Fruit fly (Drosophila melanogaster) whole organism, embryonic: Measurements from ENCODE around the gene CG10185.

Experiments used
- ATbp ChIP-seq: fragments of 200-800 bp; sonication (Bioruptor generic); optimal IDR thresholded peaks from 2 replicates; lab custom pipeline; 2017; ENCODE audit warnings: missing biosample characterization, mild to moderate bottlenecking, missing genetic modification characterization, missing genetic modification reagents
- Abd-B ChIP-seq: fragments of 200-800 bp; sonication (Bioruptor generic); optimal IDR thresholded peaks from 2 replicates; lab custom pipeline; 2018; ENCODE audit warnings: missing biosample characterization, mild to moderate bottlenecking, missing genetic modification characterization, moderate library complexity
- Asciz ChIP-seq: fragments of 200-800 bp; sonication (Bioruptor generic); optimal IDR thresholded peaks from 2 replicates; lab custom pipeline; 2017; ENCODE audit warnings: missing biosample characterization, mild to moderate bottlenecking, missing genetic modification characterization, missing genetic modification reagents
- Atf3 ChIP-seq: fragments of 200-800 bp; sonication (Bioruptor generic); optimal IDR thresholded peaks from 3 replicates; lab custom pipeline; 2016; ENCODE audit warnings: missing biosample characterization, missing genetic modification characterization
- B-H1 ChIP-seq: fragments of 200-800 bp; sonication (Bioruptor generic); IDR thresholded peaks from 3 replicates; pipeline ENCODE4 v1.3.6; 2022; ENCODE audit warnings: missing biosample characterization, missing genetic modification characterization
- CG10431 ChIP-seq: fragments of 200-800 bp; sonication (Bioruptor generic); optimal IDR thresholded peaks from 3 replicates; lab custom pipeline; 2018; ENCODE audit warnings: missing biosample characterization, mild to moderate bottlenecking, missing genetic modification characterization
- CG11093 ChIP-seq: fragments of 200-800 bp; sonication (Bioruptor generic); IDR thresholded peaks from 3 replicates; pipeline ENCODE4 v1.3.6; 2022; ENCODE audit warnings: missing biosample characterization, missing genetic modification characterization
- CG11247 ChIP-seq: fragments of 200-800 bp; sonication (Bioruptor generic); IDR thresholded peaks from 2 replicates; pipeline ENCODE4 v1.3.6; 2022; ENCODE audit warnings: missing biosample characterization, missing genetic modification characterization
- CG11723 ChIP-seq: fragments of 200-800 bp; sonication (Bioruptor generic); optimal IDR thresholded peaks from 2 replicates; lab custom pipeline; 2017; ENCODE audit warnings: missing biosample characterization, mild to moderate bottlenecking, missing genetic modification characterization
- CG12659 ChIP-seq: fragments of 200-800 bp; sonication (Bioruptor generic); optimal IDR thresholded peaks from 3 replicates; lab custom pipeline; 2017; ENCODE audit warnings: mild to moderate bottlenecking, missing biosample characterization, missing genetic modification reagents, missing genetic modification characterization
- CG14050 ChIP-seq: fragments of 200-800 bp; sonication (Bioruptor generic); IDR thresholded peaks from 3 replicates; pipeline ENCODE4 v1.3.6; 2022; ENCODE audit warnings: missing biosample characterization, missing genetic modification characterization
- CG14965 ChIP-seq: fragments of 200-800 bp; sonication (Bioruptor generic); optimal IDR thresholded peaks from 2 replicates; lab custom pipeline; 2016; ENCODE audit warnings: missing biosample characterization, missing genetic modification characterization, borderline replicate concordance
- CG15011 ChIP-seq: fragments of 200-800 bp; sonication (Bioruptor generic); optimal IDR thresholded peaks from 3 replicates; lab custom pipeline; 2018; ENCODE audit warnings: missing biosample characterization, mild to moderate bottlenecking, missing genetic modification characterization
- CG17328 ChIP-seq: fragments of 200-800 bp; sonication (Bioruptor generic); IDR thresholded peaks from 2 replicates; pipeline ENCODE4 v1.3.6; 2022; ENCODE audit warnings: missing biosample characterization, missing genetic modification characterization
- CG17359 ChIP-seq: fragments of 200-800 bp; sonication (Bioruptor generic); optimal IDR thresholded peaks from 3 replicates; lab custom pipeline; 2018; ENCODE audit warnings: missing biosample characterization, mild to moderate bottlenecking, missing genetic modification characterization, moderate library complexity
- CG17568 ChIP-seq: fragments of 200-800 bp; sonication (Bioruptor generic); optimal IDR thresholded peaks from 2 replicates; lab custom pipeline; 2018; ENCODE audit warnings: missing biosample characterization, mild to moderate bottlenecking, missing genetic modification characterization, moderate library complexity
- CG18262 ChIP-seq: fragments of 200-800 bp; optimal IDR thresholded peaks from 3 replicates; lab custom pipeline; 2019; ENCODE audit warnings: missing biosample characterization, mild to moderate bottlenecking, missing genetic modification characterization, moderate library complexity
- CG30431 ChIP-seq: fragments of 200-800 bp; sonication (Bioruptor generic); optimal IDR thresholded peaks from 2 replicates; lab custom pipeline; 2017; ENCODE audit warnings: missing biosample characterization, missing genetic modification characterization
- CG3281 ChIP-seq: fragments of 200-800 bp; sonication (Bioruptor generic); optimal IDR thresholded peaks from 3 replicates; lab custom pipeline; 2017; ENCODE audit warnings: missing biosample characterization, mild to moderate bottlenecking, missing genetic modification characterization
- CG34224 ChIP-seq: fragments of 200-800 bp; sonication (Bioruptor generic); IDR thresholded peaks from 3 replicates; pipeline ENCODE4 v1.3.6; 2022; ENCODE audit warnings: missing biosample characterization, missing genetic modification characterization; ENCODE audit not compliant: partially characterized antibody
- CG3847 ChIP-seq: fragments of 200-800 bp; sonication (Bioruptor generic); IDR thresholded peaks from 2 replicates; pipeline ENCODE4 v1.3.6; 2022; ENCODE audit warnings: missing biosample characterization, missing genetic modification characterization
- CG6254 ChIP-seq: fragments of 200-800 bp; sonication (Bioruptor generic); optimal IDR thresholded peaks from 3 replicates; lab custom pipeline; 2017; ENCODE audit warnings: mild to moderate bottlenecking, missing biosample characterization, missing genetic modification reagents, missing genetic modification characterization
- CG6683 ChIP-seq: fragments of 200-800 bp; sonication (Bioruptor generic); optimal IDR thresholded peaks from 2 replicates; lab custom pipeline; 2017; ENCODE audit warnings: missing biosample characterization, mild to moderate bottlenecking, missing genetic modification characterization, missing genetic modification reagents
- CG8924 ChIP-seq: fragments of 200-800 bp; optimal IDR thresholded peaks from 3 replicates; lab custom pipeline; 2019; ENCODE audit warnings: missing biosample characterization, mild to moderate bottlenecking, missing genetic modification characterization, moderate library complexity
- CG9727 ChIP-seq: fragments of 200-800 bp; sonication (Bioruptor generic); optimal IDR thresholded peaks from 3 replicates; lab custom pipeline; 2017; ENCODE audit warnings: missing biosample characterization, mild to moderate bottlenecking, missing genetic modification characterization
- Fer2 ChIP-seq: fragments of 200-800 bp; sonication (Bioruptor generic); optimal IDR thresholded peaks from 2 replicates; lab custom pipeline; 2018; ENCODE audit warnings: missing biosample characterization, mild to moderate bottlenecking, missing genetic modification characterization, moderate library complexity
- Mad ChIP-seq: fragments of 200-800 bp; sonication (Bioruptor generic); optimal IDR thresholded peaks from 2 replicates; lab custom pipeline; 2016; ENCODE audit warnings: missing biosample characterization, missing genetic modification characterization
- Max ChIP-seq: fragments of 200-800 bp; sonication (Bioruptor generic); optimal IDR thresholded peaks from 2 replicates; lab custom pipeline; 2016; ENCODE audit warnings: missing biosample characterization, mild to moderate bottlenecking, missing genetic modification characterization
- Med ChIP-seq: fragments of 200-800 bp; sonication (Bioruptor generic); peaks from one replicate; lab custom pipeline; 2016; ENCODE audit warnings: missing biosample characterization, missing genetic modification characterization, mild to moderate bottlenecking, inconsistent platforms, moderate library complexity
- Side ChIP-seq: fragments of 200-800 bp; sonication (Bioruptor generic); optimal IDR thresholded peaks from 2 replicates; lab custom pipeline; 2016; ENCODE audit warnings: missing biosample characterization, missing genetic modification characterization
- Sox100B ChIP-seq: fragments of 200-800 bp; sonication (Bioruptor generic); optimal IDR thresholded peaks from 3 replicates; lab custom pipeline; 2018; ENCODE audit warnings: missing biosample characterization, mild to moderate bottlenecking, missing genetic modification characterization
- Trl ChIP-seq, 3 experiments: fragments of >200 bp in 2 of 3; fragments of 200-800 bp in 1 of 3; sonication (Bioruptor generic) in 1 of 3; optimal IDR thresholded peaks; 2 replicates in 1 of 3; 3 replicates in 2 of 3; lab custom pipeline; 2016 to 2017; ENCODE audit warnings: missing biosample characterization in 1 of 3, missing genetic modification characterization in 1 of 3
- Vsx1 ChIP-seq: fragments of 200-800 bp; sonication (Bioruptor generic); optimal IDR thresholded peaks from 2 replicates; lab custom pipeline; 2017; ENCODE audit warnings: missing biosample characterization, mild to moderate bottlenecking, missing genetic modification characterization, missing genetic modification reagents
- corto ChIP-seq: fragments of 200-800 bp; sonication (Bioruptor generic); optimal IDR thresholded peaks from 2 replicates; lab custom pipeline; 2016; ENCODE audit warnings: missing biosample characterization, mild to moderate bottlenecking, missing genetic modification characterization, moderate library complexity
- croc ChIP-seq: fragments of 200-800 bp; sonication (Bioruptor generic); conservative IDR thresholded peaks from 3 replicates; pipeline ENCODE4 v1.3.6; 2022; ENCODE audit warnings: missing biosample characterization, missing genetic modification characterization
- danr ChIP-seq: fragments of 200-800 bp; sonication (Bioruptor generic); IDR thresholded peaks from 2 replicates; pipeline ENCODE4 v1.3.6; 2022; ENCODE audit warnings: missing biosample characterization, missing genetic modification characterization
- dimm ChIP-seq: fragments of 200-800 bp; sonication (Bioruptor generic); IDR thresholded peaks from 2 replicates; pipeline ENCODE4 v1.3.6; 2022; ENCODE audit warnings: missing biosample characterization, missing genetic modification characterization
- ham ChIP-seq: fragments of 200-800 bp; sonication (Bioruptor generic); IDR thresholded peaks from 2 replicates; pipeline ENCODE4 v1.3.6; 2022; ENCODE audit warnings: missing biosample characterization, missing genetic modification characterization
- lola ChIP-seq, 3 experiments: fragments of >200 bp in 2 of 3; fragments of 200-800 bp in 1 of 3; sonication (Bioruptor generic) in 1 of 3; optimal IDR thresholded peaks; 2 replicates each; lab custom pipeline; 2017 to 2019; ENCODE audit warnings: missing biosample characterization in 3 of 3, missing genetic modification characterization in 3 of 3, mild to moderate bottlenecking in 1 of 3, moderate library complexity in 1 of 3
- lov ChIP-seq, 2 experiments: fragments of 200-800 bp in 1 of 2; fragments of >200 bp in 1 of 2; sonication (Bioruptor generic) in 1 of 2; IDR thresholded peaks in 1 of 2; optimal IDR thresholded peaks in 1 of 2; 2 replicates in 1 of 2; 3 replicates in 1 of 2; pipeline versions ENCODE4 v1.3.6 to Lab custom; 2017 to 2022; ENCODE audit warnings: missing biosample characterization in 1 of 2, missing genetic modification characterization in 1 of 2
- oc ChIP-seq: fragments of 200-800 bp; sonication (Bioruptor generic); optimal IDR thresholded peaks from 2 replicates; lab custom pipeline; 2018; ENCODE audit warnings: missing biosample characterization, mild to moderate bottlenecking, missing genetic modification characterization, moderate library complexity
- pnt ChIP-seq: fragments of 200-800 bp; sonication (Bioruptor generic); optimal IDR thresholded peaks from 3 replicates; lab custom pipeline; 2016; ENCODE audit warnings: missing biosample characterization, missing genetic modification characterization
- sc ChIP-seq, 3 experiments: fragments of >200 bp in 2 of 3; fragments of 200-800 bp in 1 of 3; sonication (Bioruptor generic) in 1 of 3; optimal IDR thresholded peaks; 2 replicates in 2 of 3; 3 replicates in 1 of 3; lab custom pipeline; 2017; ENCODE audit warnings: mild to moderate bottlenecking in 1 of 3, missing biosample characterization in 1 of 3, missing genetic modification characterization in 1 of 3, missing genetic modification reagents in 1 of 3
- sd ChIP-seq: fragments of 200-800 bp; sonication (Bioruptor generic); optimal IDR thresholded peaks from 3 replicates; lab custom pipeline; 2018; ENCODE audit warnings: missing biosample characterization, mild to moderate bottlenecking, missing genetic modification characterization, moderate library complexity
- sr ChIP-seq: fragments of 200-800 bp; sonication (Bioruptor generic); IDR thresholded peaks from 3 replicates; pipeline ENCODE4 v1.3.6; 2022; ENCODE audit warnings: missing biosample characterization, missing genetic modification characterization
- tin ChIP-seq: fragments of 200-800 bp; sonication (Bioruptor generic); optimal IDR thresholded peaks from 3 replicates; lab custom pipeline; 2016; ENCODE audit warnings: missing biosample characterization, missing genetic modification characterization
- trh ChIP-seq: fragments of 200-800 bp; sonication (Bioruptor generic); optimal IDR thresholded peaks from 2 replicates; lab custom pipeline; 2016; ENCODE audit warnings: missing biosample characterization, missing genetic modification characterization
- zfh2 ChIP-seq: fragments of 200-800 bp; sonication (Bioruptor generic); optimal IDR thresholded peaks from 2 replicates; lab custom pipeline; 2016; ENCODE audit warnings: missing biosample characterization, missing genetic modification characterization

CG10185 gene

DNA sequence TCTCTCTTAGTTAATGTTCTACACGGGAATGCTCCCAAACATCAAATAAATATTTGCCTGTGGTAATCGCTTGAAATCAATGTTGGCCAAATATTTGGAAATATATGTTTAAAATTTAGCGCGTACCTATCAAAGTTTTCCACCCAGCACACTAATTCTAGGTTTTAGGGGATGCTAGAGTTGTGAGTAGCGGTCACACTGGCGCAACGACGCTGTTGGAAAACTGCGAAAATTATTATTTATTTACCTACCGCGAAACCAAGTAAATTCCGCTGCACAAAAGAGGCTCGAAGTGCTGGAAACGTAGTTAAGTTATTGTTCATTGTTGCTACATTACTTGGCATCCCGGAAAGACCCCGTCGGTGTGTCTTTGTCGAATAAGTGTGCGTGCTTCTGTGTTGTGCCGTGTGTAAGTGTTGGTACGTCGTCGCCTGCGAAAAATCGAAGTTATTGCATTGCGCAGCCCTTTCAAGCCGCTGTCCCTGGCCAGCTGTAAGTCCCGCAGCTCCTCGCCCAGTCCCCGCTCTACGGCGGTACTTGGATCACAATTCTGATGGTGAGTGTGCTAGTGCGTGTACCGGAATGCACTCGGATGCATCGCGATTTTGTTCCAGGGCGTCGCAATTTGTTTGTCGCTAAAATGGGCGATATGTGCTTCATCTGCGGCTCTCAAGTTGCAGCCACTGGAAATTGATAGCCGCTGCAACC, 16.6 kb downstream of the CG10185 start, which contains the start of gene msps (continued):
- no peak for TF ChIP-seq CG30431
- no peak for TF ChIP-seq lola (GFP tag; optimal IDR thresholded peaks at IDR 0.05; lab: Kevin White, UChicago)
- no peak for TF ChIP-seq CG17568
- TF ChIP-seq ATbp (GFP tag; lab: Kevin White, UChicago): no peak
- no peak for TF ChIP-seq dimm
- TF ChIP-seq CG6683: no peak
- no peak for TF ChIP-seq ham (GFP tag; lab: Robert Waterston, UW)
- peak; percentile 32; the same call in 1 of the 2 replicates for TF ChIP-seq CG3847 (GFP tag; lab: Robert Waterston, UW)
- TF ChIP-seq CG12659 (GFP tag; lab: Kevin White, UChicago): peak; percentile 67
- no peak for TF ChIP-seq B-H1 (GFP tag; lab: Robert Waterston, UW)
- no peak for TF ChIP-seq sd (tag; lab: Kevin White, UChicago)
- TF ChIP-seq pnt (GFP tag; lab: Kevin White, UChicago): no peak
- TF ChIP-seq Abd-B (GFP tag; lab: Kevin White, UChicago): no peak
- no peak for TF ChIP-seq CG11723 (GFP tag; lab: Kevin White, UChicago)
- no peak; the same call in 2 of the 3 replicates for TF ChIP-seq CG34224 (GFP tag; lab: Robert Waterston, UW)
- TF ChIP-seq corto: no peak
- TF ChIP-seq Side (GFP tag; lab: Kevin White, UChicago): no peak
- TF ChIP-seq CG6254: no peak
- no peak for TF ChIP-seq CG3281
- TF ChIP-seq Max: no peak
- no peak for TF ChIP-seq CG17328 (GFP tag; lab: Robert Waterston, UW)
- no peak for TF ChIP-seq Fer2
- TF ChIP-seq CG10431 (GFP tag; lab: Kevin White, UChicago): no peak
- TF ChIP-seq sc (optimal IDR thresholded peaks at IDR 0.05; lab: Kevin White, UChicago): no peak
- no peak for TF ChIP-seq sc (GFP tag; optimal IDR thresholded peaks at IDR 0.05; lab: Kevin White, UChicago)
- no peak for TF ChIP-seq CG9727 (GFP tag; lab: Kevin White, UChicago)
- TF ChIP-seq CG15011 (GFP tag; lab: Kevin White, UChicago): no peak
- TF ChIP-seq CG8924 (tag; lab: Kevin White, UChicago): peak; percentile 19
- no peak for TF ChIP-seq sr (GFP tag; lab: Robert Waterston, UW)
- TF ChIP-seq danr (GFP tag; lab: Robert Waterston, UW): no peak
- TF ChIP-seq Mad (GFP tag; lab: Kevin White, UChicago): no peak
- TF ChIP-seq CG11247 (GFP tag; lab: Robert Waterston, UW): no peak
- no peak for TF ChIP-seq CG17359 (tag; lab: Kevin White, UChicago)
- TF ChIP-seq CG14050 (GFP tag; lab: Robert Waterston, UW): no peak
- TF ChIP-seq zfh2 (GFP tag; lab: Kevin White, UChicago): no peak
- TF ChIP-seq Sox100B (GFP tag; lab: Kevin White, UChicago): no peak
- TF ChIP-seq CG14965 (GFP tag; lab: Kevin White, UChicago): no peak
- no peak for TF ChIP-seq tin
- no peak for TF ChIP-seq CG18262 (tag; lab: Kevin White, UChicago)
- TF ChIP-seq Med (GFP tag; lab: Kevin White, UChicago): peak; percentile 81
- no peak for TF ChIP-seq Atf3 (GFP tag; lab: Kevin White, UChicago)
- TF ChIP-seq lov (optimal IDR thresholded peaks at IDR 0.05; lab: Kevin White, UChicago): no peak
- TF ChIP-seq lov (GFP tag; IDR thresholded peaks at IDR 0.05; lab: Robert Waterston, UW): no peak
- TF ChIP-seq CG11093: no peak
- TF ChIP-seq oc (tag; lab: Kevin White, UChicago): no peak
- TF ChIP-seq Asciz (GFP tag; lab: Kevin White, UChicago): no peak
- TF ChIP-seq Trl (optimal IDR thresholded peaks at IDR 0.05; lab: Kevin White, UChicago): no peak
- no peak for TF ChIP-seq Trl (GFP tag; optimal IDR thresholded peaks at IDR 0.05; lab: Kevin White, UChicago)
- no peak for TF ChIP-seq croc (GFP tag; lab: Robert Waterston, UW)
- no peak for TF ChIP-seq trh (GFP tag; lab: Kevin White, UChicago)
- no peak for TF ChIP-seq Vsx1 (GFP tag; lab: Kevin White, UChicago)
